Worm (Caenorhabditis elegans): ENCODE data around the gene W07G4.5.

DNA sequence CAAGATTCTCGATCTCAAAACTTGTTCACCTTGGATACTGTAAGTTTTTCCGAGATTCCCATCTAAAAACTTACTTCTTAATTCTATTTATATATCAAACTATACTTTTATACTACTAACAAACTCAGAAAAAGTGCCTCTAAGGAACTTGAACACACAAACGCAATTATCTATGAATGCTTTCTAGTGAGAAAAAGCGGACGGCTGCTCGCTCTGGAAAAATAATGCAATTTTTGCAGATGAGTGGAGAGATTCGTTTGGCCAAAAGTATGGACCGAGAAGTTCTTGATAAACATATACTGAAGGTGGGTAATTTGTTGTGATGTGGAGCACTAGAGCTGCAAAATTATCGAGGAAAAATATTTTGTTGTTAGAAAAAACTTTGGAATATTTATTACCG lies 27.8 kb upstream of the W07G4.5 start:
- TF ChIP-seq pha-4 (tag; optimal IDR thresholded peaks at IDR 0.05): no peak
- TF ChIP-seq tlf-1 (GFP tag; optimal IDR thresholded peaks at IDR 0.05): no peak
- no peak for TF ChIP-seq ama-1 (optimal IDR thresholded peaks at IDR 0.05)
- TF ChIP-seq ama-1 (GFP tag; optimal IDR thresholded peaks at IDR 0.05): no peak
- TF ChIP-seq F55B11.4 (tag; optimal IDR thresholded peaks at IDR 0.05; ENCODE audit: borderline replicate concordance, insufficient read depth): no peak
- TF ChIP-seq C17E4.6 (GFP tag; IDR thresholded peaks at IDR 0.05): no peak
- no peak for TF ChIP-seq K12H6.12 (tag; optimal IDR thresholded peaks at IDR 0.05)
- no peak for TF ChIP-seq akir-1 (GFP tag; optimal IDR thresholded peaks at IDR 0.05)
- TF ChIP-seq unc-62 (GFP tag; optimal IDR thresholded peaks at IDR 0.05): no peak
